Worm (Caenorhabditis elegans): ENCODE results near the gene srh-62.

DNA sequence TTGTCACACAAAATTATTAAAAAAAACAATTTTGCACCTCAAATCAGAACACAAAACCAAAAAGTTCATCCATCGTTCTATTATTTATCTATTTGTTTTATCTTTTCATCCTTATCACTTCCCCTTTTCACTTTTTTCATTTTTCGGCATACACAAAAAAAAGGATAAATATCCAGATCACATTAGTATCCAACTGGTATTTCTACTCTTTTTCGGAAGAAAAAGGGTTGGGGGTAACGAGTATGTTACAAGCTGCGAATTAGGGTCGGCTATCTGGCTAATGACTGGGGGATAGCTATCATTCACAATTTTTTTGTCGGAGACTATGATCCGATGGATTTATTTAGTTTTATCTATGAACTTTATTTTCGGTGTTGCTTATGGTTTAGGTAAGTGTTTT, 32.9 kb downstream of the srh-62 start, which contains the start of gene mltn-7:
- TF ChIP-seq nhr-84 (tag; optimal IDR thresholded peaks at IDR 0.05): no peak
- no peak for TF ChIP-seq tbx-2 (tag; optimal IDR thresholded peaks at IDR 0.05)
- no peak for TF ChIP-seq mep-1 (tag; optimal IDR thresholded peaks at IDR 0.05)
- no peak for TF ChIP-seq hlh-4 (tag; optimal IDR thresholded peaks at IDR 0.05)
- TF ChIP-seq nhr-11 (tag; optimal IDR thresholded peaks at IDR 0.05): no peak
